Worm (Caenorhabditis elegans): ENCODE data around the gene lgc-36.

The lgc-36 gene

ce11 chrV:11250735-11251134, 8.1 kb downstream of the lgc-36 start, which contains the start of gene T19B10.12:
TSS of gene T19B10.12 (plus strand) at chrV:11251035.
- TF ChIP-seq hsf-1 (GFP tag; IDR thresholded peaks at IDR 0.05) (no peak), chd-7 (tag; optimal IDR thresholded peaks at IDR 0.05) (no peak), D2030.7 (GFP tag; IDR thresholded peaks at IDR 0.05) (no peak), F57C9.4 (tag; optimal IDR thresholded peaks at IDR 0.05) (no peak), ceh-40 (GFP tag; IDR thresholded peaks at IDR 0.05) (no peak), cebp-1 (GFP tag; IDR thresholded peaks at IDR 0.05) (no peak), cebp-1 (tag; optimal IDR thresholded peaks at IDR 0.05) (no peak), let-526 (GFP tag; IDR thresholded peaks at IDR 0.05) (no peak), ceh-27 (GFP tag; optimal IDR thresholded peaks at IDR 0.05) (no peak), ztf-3 (GFP tag; optimal IDR thresholded peaks at IDR 0.05) (no peak), K12H6.12 (tag; optimal IDR thresholded peaks at IDR 0.05) (no peak), F52B5.7 (tag; optimal IDR thresholded peaks at IDR 0.05) (no peak)

ce11 chrV:11247846-11248245, 10.9 kb downstream of the lgc-36 start, which contains the start of gene mam-4:
TSS of gene mam-4 (plus strand) at chrV:11248146.
- TF ChIP-seq aptf-2 (GFP tag; conservative IDR thresholded peaks at IDR 0.05) (no peak), aptf-3 (GFP tag; IDR thresholded peaks at IDR 0.05) (no peak), sdz-38 (tag; optimal IDR thresholded peaks at IDR 0.05) (no peak), zfh-2 (GFP tag; conservative IDR thresholded peaks at IDR 0.05) (no peak), F22D6.2 (tag; optimal IDR thresholded peaks at IDR 0.05) (no peak), dpff-1 (tag; optimal IDR thresholded peaks at IDR 0.05) (no peak), attf-3 (GFP tag; conservative IDR thresholded peaks at IDR 0.05) (no peak), gei-17 (GFP tag; optimal IDR thresholded peaks at IDR 0.05) (no peak), hlh-12 (tag; optimal IDR thresholded peaks at IDR 0.05) (no peak), atf-7 (tag; optimal IDR thresholded peaks at IDR 0.05) (no peak), hlh-26 (GFP tag; conservative IDR thresholded peaks at IDR 0.05) (no peak), madf-10 (tag; optimal IDR thresholded peaks at IDR 0.05) (no peak), lin-26 (GFP tag; IDR thresholded peaks at IDR 0.05) (no peak), chd-7 (tag; optimal IDR thresholded peaks at IDR 0.05) (no peak), mcd-1 (GFP tag; IDR thresholded peaks at IDR 0.05) (no peak), unc-130 (GFP tag; optimal IDR thresholded peaks at IDR 0.05) (no peak)

DNA sequence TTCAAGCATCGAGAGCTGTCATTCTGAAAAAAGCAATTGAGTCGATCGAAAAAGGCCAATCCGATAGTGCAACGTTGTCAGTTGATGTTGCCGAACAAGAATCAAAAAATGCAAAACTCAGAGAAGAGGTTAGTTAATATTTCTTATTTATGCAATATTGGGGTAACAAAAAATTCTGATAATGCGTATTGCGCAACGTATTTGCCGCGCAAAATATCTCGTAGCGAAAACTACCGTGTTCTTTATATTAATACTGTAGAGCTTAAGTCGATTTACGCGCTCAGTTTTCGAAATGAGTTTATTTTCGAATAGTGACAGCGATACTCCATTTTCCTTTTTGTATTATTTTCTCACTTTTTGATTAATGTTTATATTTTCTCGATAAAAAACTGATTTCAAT, 13.8 kb downstream of the lgc-36 start:
- TF ChIP-seq dpff-1 (tag; optimal IDR thresholded peaks at IDR 0.05) = no peak
- TF ChIP-seq ccch-3 (GFP tag; optimal IDR thresholded peaks at IDR 0.05) = no peak
- TF ChIP-seq unc-130 (GFP tag; optimal IDR thresholded peaks at IDR 0.05) = no peak
- no peak for TF ChIP-seq Y95B8A.8 (GFP tag; IDR thresholded peaks at IDR 0.05)
- no peak for TF ChIP-seq lin-35 (GFP tag; optimal IDR thresholded peaks at IDR 0.05)
- no peak for TF ChIP-seq nhr-80 (tag; optimal IDR thresholded peaks at IDR 0.05)

ce11 chrV:11244539-11244938, 14.3 kb downstream of the lgc-36 start, which contains the start of gene mxl-1:
TSS of gene mxl-1 (plus strand) at chrV:11244839.
- TF ChIP-seq zfh-2 (GFP tag; conservative IDR thresholded peaks at IDR 0.05) = no peak
- no peak for TF ChIP-seq bed-1 (GFP tag; IDR thresholded peaks at IDR 0.05)

DNA sequence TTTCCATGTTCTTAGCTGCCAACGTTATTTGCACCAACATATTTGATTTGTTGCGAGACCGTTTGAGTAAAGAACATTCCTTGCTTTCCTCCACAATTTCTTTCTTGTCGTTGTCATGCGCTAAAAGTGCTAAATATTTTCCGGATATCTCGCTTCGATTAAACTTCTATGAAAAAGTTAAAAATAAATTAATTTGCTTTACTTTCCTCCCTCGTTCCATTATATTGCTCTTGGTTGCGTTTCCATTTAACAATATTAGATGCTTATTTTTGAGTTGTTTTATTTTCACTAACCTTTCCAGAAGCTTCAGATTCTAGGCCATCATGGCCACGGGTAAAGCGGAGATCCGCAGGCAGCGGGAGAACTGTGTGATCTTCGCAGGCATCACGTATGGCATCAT, 17.2 kb downstream of the lgc-36 start, which contains the start of gene pgap-1:
Gene pgap-1 (plus strand): TSS at position 301 of the 400 bp plus-strand sequence.
- TF ChIP-seq dpl-1 (GFP tag; optimal IDR thresholded peaks at IDR 0.05) (no peak), B0035.1 (tag; optimal IDR thresholded peaks at IDR 0.05) (no peak), somi-1 (GFP tag; optimal IDR thresholded peaks at IDR 0.05) (no peak), cebp-1 (GFP tag; IDR thresholded peaks at IDR 0.05) (no peak), cebp-1 (tag; optimal IDR thresholded peaks at IDR 0.05) (no peak), atf-7 (tag; optimal IDR thresholded peaks at IDR 0.05) (no peak), lsy-27 (tag; optimal IDR thresholded peaks at IDR 0.05; ENCODE audit: borderline replicate concordance, insufficient read depth) (no peak), mel-28 (tag; optimal IDR thresholded peaks at IDR 0.05; ENCODE audit: borderline replicate concordance) (no peak), repo-1 (tag; optimal IDR thresholded peaks at IDR 0.05) (no peak), let-526 (GFP tag; IDR thresholded peaks at IDR 0.05) (no peak), lir-1 (GFP tag; conservative IDR thresholded peaks at IDR 0.05) (no peak), D2030.7 (GFP tag; IDR thresholded peaks at IDR 0.05) (no peak), K11D2.4 (GFP tag; IDR thresholded peaks at IDR 0.05) (no peak), madf-8 (GFP tag; conservative IDR thresholded peaks at IDR 0.05) (no peak), ccch-3 (GFP tag; optimal IDR thresholded peaks at IDR 0.05) (no peak), lin-40 (tag; optimal IDR thresholded peaks at IDR 0.05) (no peak)

Measured in whole organism, young adult.